Worm (Caenorhabditis elegans): ENCODE measurements around the gene lin-9.

- no peak for TF ChIP-seq ama-1 (optimal IDR thresholded peaks at IDR 0.05)
- no peak for TF ChIP-seq fkh-10 (GFP tag; optimal IDR thresholded peaks at IDR 0.05)
- no peak for TF ChIP-seq C16A3.4 (tag; optimal IDR thresholded peaks at IDR 0.05)
- no peak for TF ChIP-seq nhr-237 (tag; optimal IDR thresholded peaks at IDR 0.05)
- no peak for TF ChIP-seq nhr-85 (tag)
- TF ChIP-seq ztf-4 (tag; optimal IDR thresholded peaks at IDR 0.05) = no peak
- no peak for TF ChIP-seq lin-39 (tag; optimal IDR thresholded peaks at IDR 0.05)
- no peak for TF ChIP-seq elt-3 (tag; optimal IDR thresholded peaks at IDR 0.05)
- TF ChIP-seq hlh-4 (tag; optimal IDR thresholded peaks at IDR 0.05) = no peak
- no peak for TF ChIP-seq lin-35 (GFP tag; optimal IDR thresholded peaks at IDR 0.05)
- TF ChIP-seq unc-130 (tag; optimal IDR thresholded peaks at IDR 0.05) = no peak
- TF ChIP-seq unc-62 (GFP tag; optimal IDR thresholded peaks at IDR 0.05) = no peak
Observed at ce11 chrIII:8858482-8858881, 45.4 kb downstream of the lin-9 start.
